Fruit fly (Drosophila melanogaster) Kc167 (cell line): ENCODE results near the gene scrt.

ENCODE experiments used
- Myc ChIP-seq: fragments of >200 bp; optimal IDR thresholded peaks from 2 replicates; lab custom pipeline; 2017; ENCODE audit warnings: missing external identifiers
- insv ChIP-seq: fragments of >200 bp; optimal IDR thresholded peaks from 3 replicates; lab custom pipeline; 2018; ENCODE audit warnings: missing external identifiers

DNA sequence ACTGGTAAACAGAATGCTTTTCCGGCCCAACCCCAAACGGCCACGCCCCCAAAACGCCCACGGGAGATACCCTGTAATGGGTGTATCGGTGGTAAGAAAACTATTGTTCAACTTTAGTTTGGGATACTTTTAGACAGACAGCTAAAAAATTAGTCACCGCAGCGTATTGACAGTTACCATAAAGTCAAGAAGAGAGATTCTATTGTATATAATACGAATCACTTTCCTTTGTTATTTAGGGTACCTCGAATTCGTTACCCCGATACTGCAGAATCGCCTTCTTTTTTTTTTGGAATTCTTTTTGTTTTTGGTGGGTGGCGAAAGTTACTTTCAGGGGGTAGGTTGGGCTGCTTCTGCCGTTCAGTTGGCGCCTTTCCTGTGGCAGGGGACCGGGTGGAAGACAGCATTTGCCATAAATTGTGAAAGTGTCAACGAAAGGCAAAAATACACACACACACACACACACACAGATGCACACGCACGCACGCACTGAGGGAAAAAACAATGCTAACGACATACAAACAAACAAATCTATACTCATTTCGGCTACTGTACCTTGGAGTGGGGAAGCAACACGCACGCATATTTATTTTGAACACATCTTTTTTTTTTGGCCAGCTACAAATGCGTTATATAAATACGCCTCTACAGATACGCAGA lies 13.2 kb upstream of the scrt start:
- TF ChIP-seq insv (lab: Kevin White, UChicago) (no peak), Myc (lab: Kevin White, UChicago) (no peak)
